Worm (Caenorhabditis elegans) whole organism, L2 larva: ENCODE data around the gene nish-1.

ENCODE experiments used
- aly-2 ChIP-seq: fragments of 150-350 bp; optimal IDR thresholded peaks from 2 replicates; lab custom pipeline; 2014; ENCODE audit warnings: missing biosample characterization, missing genetic modification characterization
- ceh-82 ChIP-seq: fragments of 150-350 bp; optimal IDR thresholded peaks from 2 replicates; lab custom pipeline; 2014; ENCODE audit warnings: missing biosample characterization, missing genetic modification characterization
- egl-27 ChIP-seq: sonication (generic microtip); optimal IDR thresholded peaks from 3 replicates; lab custom pipeline; 2017; ENCODE audit warnings: missing biosample characterization, missing genetic modification reagents, missing genetic modification characterization
- lsy-2 ChIP-seq, 2 experiments: fragments of 150-350 bp in 1 of 2; sonication (generic microtip) in 1 of 2; optimal IDR thresholded peaks; 2 replicates each; lab custom pipeline; 2014 to 2017; ENCODE audit warnings: missing biosample characterization in 2 of 2, missing genetic modification characterization in 2 of 2
- mbf-1 ChIP-seq: sonication (generic microtip); optimal IDR thresholded peaks from 2 replicates; lab custom pipeline; 2017; ENCODE audit warnings: missing biosample characterization, missing genetic modification characterization
- ztf-11 ChIP-seq: sonication (generic microtip); optimal IDR thresholded peaks from 2 replicates; lab custom pipeline; 2017; ENCODE audit warnings: missing biosample characterization, missing genetic modification characterization

ce11 chrIV:10832148-10832547 is 32.0 kb upstream of the nish-1 start, which contains the start of gene best-15:
- TF ChIP-seq ztf-11 (tag; lab: Kevin White, UChicago), result no peak
- TF ChIP-seq ceh-82, result no peak
- TF ChIP-seq egl-27 (tag; lab: Kevin White, UChicago), result no peak
- TF ChIP-seq lsy-2 (tag; optimal IDR thresholded peaks at IDR 0.05; lab: Kevin White, UChicago), result no peak
- TF ChIP-seq aly-2, result no peak
- TF ChIP-seq mbf-1, result no peak
